Fruit fly (Drosophila melanogaster): ENCODE measurements around the gene Rab7.
A peak's percentile ranks its signal among the peaks of the same experiment; 100 is the strongest.

- no peak for TF ChIP-seq pdm3 (GFP tag; optimal IDR thresholded peaks at IDR 0.05)
- TF ChIP-seq acj6 (GFP tag; optimal IDR thresholded peaks at IDR 0.05): no peak
- no peak for TF ChIP-seq CG10669 (GFP tag; optimal IDR thresholded peaks at IDR 0.05)
- no peak for TF ChIP-seq Hr39 (GFP tag; optimal IDR thresholded peaks at IDR 0.05)
- no peak for TF ChIP-seq cyc (GFP tag; optimal IDR thresholded peaks at IDR 0.05)
- peak; percentile 31 for TF ChIP-seq Eip75B (GFP tag; optimal IDR thresholded peaks at IDR 0.05)
- peak; percentile 21; the same call in 1 of the 2 replicates for TF ChIP-seq CG15336 (GFP tag; IDR thresholded peaks at IDR 0.05)
- TF ChIP-seq CG6276 (GFP tag; optimal IDR thresholded peaks at IDR 0.05): peak; percentile 27
- TF ChIP-seq esn (GFP tag; optimal IDR thresholded peaks at IDR 0.05): peak; percentile 25
- TF ChIP-seq Sox15 (GFP tag; optimal IDR thresholded peaks at IDR 0.05): no peak
- TF ChIP-seq CG6854 (GFP tag; optimal IDR thresholded peaks at IDR 0.05): peak; percentile 79
- no peak for TF ChIP-seq CG11762 (GFP tag; optimal IDR thresholded peaks at IDR 0.05; ENCODE audit: insufficient read depth)
- no peak for TF ChIP-seq CG10631 (GFP tag; optimal IDR thresholded peaks at IDR 0.05)
Measured at dm6 chr3R:23962781-23963222, 30.0 kb upstream of the Rab7 start, which contains the start of gene CG31140.
